Worm (Caenorhabditis elegans): ENCODE data around the gene R07E5.5.

The R07E5.5 gene

DNA sequence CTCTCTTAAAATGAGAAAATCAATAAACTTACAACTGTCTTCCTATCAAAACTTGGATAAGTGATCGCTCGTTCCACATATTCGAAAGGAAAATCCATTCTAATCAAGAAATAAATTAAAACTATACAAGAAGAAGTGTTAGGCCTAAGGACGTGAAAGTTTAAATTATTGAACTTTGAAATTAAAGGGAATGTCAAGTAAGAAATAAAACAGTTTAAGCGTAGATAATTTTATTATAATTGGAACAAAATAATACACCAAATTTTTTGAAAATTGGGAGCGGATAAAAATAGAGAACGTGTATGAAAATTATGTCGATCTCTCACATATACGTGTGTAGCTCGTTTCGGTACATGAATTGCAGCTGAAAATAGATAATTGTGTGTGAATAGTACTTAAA lies 32.2 kb downstream of the R07E5.5 start, which contains the start of gene C28A5.6:
C28A5.6 (minus strand) TSS at position 101 of the 400 bp plus-strand sequence.
- TF ChIP-seq ztf-29 (GFP tag; IDR thresholded peaks at IDR 0.05) (no peak), ref-1 (GFP tag; conservative IDR thresholded peaks at IDR 0.05) (no peak), med-1 (GFP tag; optimal IDR thresholded peaks at IDR 0.05; ENCODE audit: insufficient read depth) (no peak), tab-1 (GFP tag; IDR thresholded peaks at IDR 0.05) (no peak), klf-2 (GFP tag; conservative IDR thresholded peaks at IDR 0.05) (no peak), flt-1 (GFP tag; IDR thresholded peaks at IDR 0.05) (no peak), cog-1 (tag; optimal IDR thresholded peaks at IDR 0.05) (no peak)

DNA sequence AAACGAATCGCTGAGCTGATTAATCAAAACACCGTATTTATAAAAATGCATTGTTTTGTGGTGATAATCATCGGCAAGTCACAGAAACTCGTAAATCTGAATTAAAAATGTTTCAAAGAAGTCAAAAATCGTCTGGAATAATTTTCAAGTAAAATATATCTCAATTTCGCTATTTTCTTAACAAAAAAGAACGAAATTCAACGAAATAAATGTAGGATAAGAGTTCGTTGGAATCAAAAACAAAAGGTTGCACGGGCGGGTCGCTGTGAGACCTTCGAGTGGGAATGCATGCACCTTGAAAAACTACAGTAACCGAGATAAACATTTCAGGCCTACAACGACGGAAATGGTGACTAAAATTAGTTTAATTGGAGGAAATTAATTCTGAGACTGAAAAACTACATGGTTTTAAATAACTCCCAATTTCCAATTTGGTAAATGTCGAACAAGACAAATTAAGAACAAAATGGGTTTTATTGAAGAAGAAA lies 37.1 kb downstream of the R07E5.5 start, which contains the start of gene C28A5.1:
C28A5.1 (minus strand) TSS at position 51 of the 488 bp plus-strand sequence.
- TF ChIP-seq ztf-29 (GFP tag; IDR thresholded peaks at IDR 0.05) = no peak
- TF ChIP-seq flt-1 (GFP tag; IDR thresholded peaks at IDR 0.05) = no peak
- TF ChIP-seq klf-2 (GFP tag; conservative IDR thresholded peaks at IDR 0.05) = no peak
- no peak for TF ChIP-seq T22C8.4 (GFP tag; IDR thresholded peaks at IDR 0.05)
- TF ChIP-seq cog-1 (tag; optimal IDR thresholded peaks at IDR 0.05) = no peak
- no peak for TF ChIP-seq ref-1 (GFP tag; conservative IDR thresholded peaks at IDR 0.05)
- TF ChIP-seq med-1 (GFP tag; optimal IDR thresholded peaks at IDR 0.05; ENCODE audit: insufficient read depth) = no peak
- no peak for TF ChIP-seq ztf-23 (GFP tag; IDR thresholded peaks at IDR 0.05)
- no peak for TF ChIP-seq tab-1 (GFP tag; IDR thresholded peaks at IDR 0.05)

DNA sequence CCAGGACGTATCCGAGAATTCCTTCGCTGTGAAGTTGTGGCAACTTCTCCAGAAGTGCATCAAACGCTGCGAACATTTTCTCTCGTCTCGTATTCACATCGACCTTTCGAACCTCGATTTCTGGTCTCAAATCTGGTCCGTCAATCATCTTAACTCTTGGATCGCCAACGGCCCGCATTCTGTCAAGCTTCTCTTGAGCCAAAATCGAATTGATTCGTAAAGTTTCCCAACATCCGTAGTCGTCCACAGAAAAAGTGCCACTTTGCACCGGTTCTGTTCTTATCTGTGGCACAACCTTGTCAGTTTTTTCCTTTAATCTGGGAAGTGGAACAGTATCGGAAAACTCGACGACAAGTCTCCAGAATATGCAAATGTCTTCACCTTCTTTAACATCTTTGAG lies 38.0 kb downstream of the R07E5.5 start:
- no peak for TF ChIP-seq ztf-23 (GFP tag; IDR thresholded peaks at IDR 0.05)
- no peak for TF ChIP-seq ztf-29 (GFP tag; IDR thresholded peaks at IDR 0.05)
- TF ChIP-seq T22C8.4 (GFP tag; IDR thresholded peaks at IDR 0.05) = no peak
- TF ChIP-seq med-1 (GFP tag; optimal IDR thresholded peaks at IDR 0.05; ENCODE audit: insufficient read depth) = no peak
- no peak for TF ChIP-seq cog-1 (tag; optimal IDR thresholded peaks at IDR 0.05)
- TF ChIP-seq flt-1 (GFP tag; IDR thresholded peaks at IDR 0.05) = no peak
- TF ChIP-seq klf-2 (GFP tag; conservative IDR thresholded peaks at IDR 0.05) = no peak
- no peak for TF ChIP-seq tab-1 (GFP tag; IDR thresholded peaks at IDR 0.05)
- no peak for TF ChIP-seq ref-1 (GFP tag; conservative IDR thresholded peaks at IDR 0.05)

DNA sequence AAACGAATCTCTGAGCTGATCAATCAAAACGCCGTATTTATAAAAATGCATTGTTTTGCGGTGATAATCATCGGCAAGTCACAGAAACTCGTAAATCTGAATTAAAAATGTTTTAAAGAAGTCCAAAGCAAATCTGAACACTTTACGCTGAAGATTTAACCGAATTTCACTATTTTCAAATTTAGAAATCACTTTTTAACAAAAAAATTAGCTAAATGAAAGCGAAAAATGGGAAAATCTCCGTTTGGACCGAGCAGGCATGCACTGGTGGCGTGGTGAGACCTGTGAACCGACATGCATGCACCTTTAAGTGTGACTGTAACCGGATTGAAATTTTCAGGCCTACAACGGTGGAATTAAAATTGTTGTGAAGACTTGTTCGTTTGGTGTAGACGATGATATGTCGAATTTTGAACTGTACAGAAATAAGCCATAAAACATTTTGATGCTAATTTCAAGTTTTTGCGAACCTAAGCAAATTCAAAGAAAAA lies 42.3 kb downstream of the R07E5.5 start, which contains the start of gene C28A5.2:
C28A5.2 (minus strand) TSS at position 51 of the 491 bp plus-strand sequence.
- TF ChIP-seq ztf-29 (GFP tag; IDR thresholded peaks at IDR 0.05) = no peak
- no peak for TF ChIP-seq ref-1 (GFP tag; conservative IDR thresholded peaks at IDR 0.05)
- no peak for TF ChIP-seq T22C8.4 (GFP tag; IDR thresholded peaks at IDR 0.05)
- no peak for TF ChIP-seq klf-2 (GFP tag; conservative IDR thresholded peaks at IDR 0.05)
- TF ChIP-seq cog-1 (tag; optimal IDR thresholded peaks at IDR 0.05) = no peak
- TF ChIP-seq tab-1 (GFP tag; IDR thresholded peaks at IDR 0.05) = no peak
- TF ChIP-seq med-1 (GFP tag; optimal IDR thresholded peaks at IDR 0.05; ENCODE audit: insufficient read depth) = no peak
- no peak for TF ChIP-seq flt-1 (GFP tag; IDR thresholded peaks at IDR 0.05)
- TF ChIP-seq ztf-23 (GFP tag; IDR thresholded peaks at IDR 0.05) = no peak

DNA sequence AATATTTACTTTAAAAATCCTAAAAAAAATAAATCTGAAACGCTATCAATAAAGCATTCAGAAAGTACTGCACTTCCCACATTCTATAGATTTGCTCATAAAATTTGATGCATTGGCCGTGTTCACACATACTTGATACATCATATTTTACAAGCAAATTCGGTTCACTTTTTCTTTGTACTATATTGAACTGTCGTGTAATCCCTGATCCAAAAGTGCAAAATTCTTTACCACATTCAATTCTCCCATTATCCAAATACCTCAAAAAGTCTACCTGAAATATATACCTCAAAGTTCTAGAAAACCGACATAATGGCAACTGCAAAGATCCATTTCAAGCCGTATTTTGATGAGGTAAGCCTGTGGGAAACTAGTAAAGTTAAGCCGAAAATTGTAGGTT lies 44.6 kb downstream of the R07E5.5 start, which contains the start of gene nex-3:
nex-3 (plus strand) TSS at position 301 of the 400 bp plus-strand sequence.
- no peak for TF ChIP-seq ref-1 (GFP tag; conservative IDR thresholded peaks at IDR 0.05)
- no peak for TF ChIP-seq ztf-23 (GFP tag; IDR thresholded peaks at IDR 0.05)
- no peak for TF ChIP-seq flt-1 (GFP tag; IDR thresholded peaks at IDR 0.05)
- no peak for TF ChIP-seq klf-2 (GFP tag; conservative IDR thresholded peaks at IDR 0.05)
- TF ChIP-seq T22C8.4 (GFP tag; IDR thresholded peaks at IDR 0.05) = no peak
- TF ChIP-seq ztf-29 (GFP tag; IDR thresholded peaks at IDR 0.05) = no peak
- TF ChIP-seq cog-1 (tag; optimal IDR thresholded peaks at IDR 0.05) = no peak
- TF ChIP-seq med-1 (GFP tag; optimal IDR thresholded peaks at IDR 0.05; ENCODE audit: insufficient read depth) = no peak
- no peak for TF ChIP-seq tab-1 (GFP tag; IDR thresholded peaks at IDR 0.05)

DNA sequence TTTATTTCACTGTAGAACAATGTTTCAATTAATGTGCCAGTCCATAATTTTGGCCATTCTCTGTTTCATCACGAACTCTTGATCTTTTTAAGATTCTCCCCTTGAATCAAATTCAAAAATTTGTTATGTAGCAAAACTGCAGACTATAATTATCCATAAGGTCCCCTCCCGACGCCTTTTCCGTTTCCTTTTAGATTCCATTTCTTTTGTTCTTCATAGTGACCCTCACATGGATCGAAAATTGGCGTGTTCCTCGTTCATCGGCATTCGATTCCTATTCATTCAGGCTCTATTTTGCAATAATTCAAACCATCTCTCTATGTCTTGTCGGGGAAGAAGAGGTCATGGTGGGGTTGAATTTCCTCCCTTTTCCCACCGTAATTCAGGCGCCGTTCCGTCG lies 47.3 kb downstream of the R07E5.5 start:
- no peak for TF ChIP-seq cog-1 (tag; optimal IDR thresholded peaks at IDR 0.05)
- TF ChIP-seq tab-1 (GFP tag; IDR thresholded peaks at IDR 0.05) = no peak
- TF ChIP-seq flt-1 (GFP tag; IDR thresholded peaks at IDR 0.05) = no peak
- no peak for TF ChIP-seq klf-2 (GFP tag; conservative IDR thresholded peaks at IDR 0.05)
- TF ChIP-seq ztf-23 (GFP tag; IDR thresholded peaks at IDR 0.05) = no peak
- no peak for TF ChIP-seq ref-1 (GFP tag; conservative IDR thresholded peaks at IDR 0.05)
- TF ChIP-seq T22C8.4 (GFP tag; IDR thresholded peaks at IDR 0.05) = no peak
- no peak for TF ChIP-seq ztf-29 (GFP tag; IDR thresholded peaks at IDR 0.05)
- no peak for TF ChIP-seq med-1 (GFP tag; optimal IDR thresholded peaks at IDR 0.05; ENCODE audit: insufficient read depth)

DNA sequence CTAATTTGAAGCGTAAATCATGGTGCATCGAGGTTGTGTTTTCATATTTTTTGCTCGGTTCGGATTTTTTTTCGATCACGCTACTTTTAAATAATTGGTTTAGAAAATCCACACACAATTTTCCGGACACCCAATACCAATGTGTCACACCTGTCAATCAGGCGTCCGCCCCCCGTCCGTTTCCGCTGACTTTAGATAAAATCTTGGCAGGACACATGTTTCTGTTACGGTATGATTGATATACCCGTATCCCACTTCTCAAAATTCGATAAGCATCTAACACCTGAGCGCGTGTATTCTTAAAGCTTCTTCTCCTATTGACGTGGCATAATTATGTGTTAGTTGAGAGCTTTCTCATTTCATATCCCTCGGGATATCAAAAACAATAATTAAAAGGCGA lies 50.8 kb downstream of the R07E5.5 start:
- TF ChIP-seq ztf-23 (GFP tag; IDR thresholded peaks at IDR 0.05) (no peak), T22C8.4 (GFP tag; IDR thresholded peaks at IDR 0.05) (no peak), tab-1 (GFP tag; IDR thresholded peaks at IDR 0.05) (no peak), cog-1 (tag; optimal IDR thresholded peaks at IDR 0.05) (no peak), ref-1 (GFP tag; conservative IDR thresholded peaks at IDR 0.05) (no peak)
